Worm (Caenorhabditis elegans) whole organism, L1 larva: ENCODE results near the gene dnpp-1.

ENCODE experiments used
- C16A3.4 ChIP-seq: fragments of 150-350 bp; optimal IDR thresholded peaks from 2 replicates; lab custom pipeline; 2014; ENCODE audit warnings: missing biosample characterization, missing genetic modification characterization
- aly-2 ChIP-seq: fragments of 150-350 bp; optimal IDR thresholded peaks from 2 replicates; lab custom pipeline; 2014; ENCODE audit warnings: missing biosample characterization, missing genetic modification characterization
- ceh-8 ChIP-seq: fragments of 200-800 bp; sonication (Bioruptor generic); optimal IDR thresholded peaks from 2 replicates; lab custom pipeline; 2018; ENCODE audit warnings: mild to moderate bottlenecking, missing genetic modification characterization, moderate library complexity, missing compliant biosample characterization
- ceh-88 ChIP-seq: fragments of 200-800 bp; sonication (Bioruptor generic); IDR thresholded peaks from 2 replicates; pipeline ENCODE4 v1.3.6; 2022; ENCODE audit warnings: missing genetic modification characterization, missing compliant biosample characterization
- dpl-1 ChIP-seq, 3 experiments: fragments of 150-350 bp in 2 of 3; sonication (generic microtip) in 1 of 3; optimal IDR thresholded peaks; 2 replicates each; lab custom pipeline; 2014 to 2017; ENCODE audit warnings: missing biosample characterization in 3 of 3, missing genetic modification characterization in 3 of 3, missing genetic modification reagents in 3 of 3
- dsc-1 ChIP-seq: sonication (generic microtip); optimal IDR thresholded peaks from 2 replicates; lab custom pipeline; 2016; ENCODE audit warnings: mild to moderate bottlenecking, missing genetic modification characterization, missing compliant biosample characterization
- efl-1 ChIP-seq, 4 experiments: fragments of 150-350 bp; optimal IDR thresholded peaks in 3 of 4; peaks in 1 of 4; 1 replicate in 1 of 4; 2 replicates in 3 of 4; lab custom pipeline; 2014; ENCODE audit warnings: missing biosample characterization in 2 of 4, missing genetic modification characterization in 2 of 4, missing genetic modification reagents in 2 of 4
- egl-27 ChIP-seq, 2 experiments: fragments of 150-350 bp in 1 of 2; sonication (generic microtip); optimal IDR thresholded peaks; 3 replicates each; lab custom pipeline; 2017 to 2018; ENCODE audit warnings: missing biosample characterization in 2 of 2, missing genetic modification characterization in 2 of 2, missing genetic modification reagents in 2 of 2
- fkh-10 ChIP-seq: sonication (generic microtip); optimal IDR thresholded peaks from 2 replicates; lab custom pipeline; 2017; ENCODE audit warnings: missing biosample characterization, missing genetic modification reagents, missing genetic modification characterization
- fkh-8 ChIP-seq: sonication (generic microtip); optimal IDR thresholded peaks from 2 replicates; lab custom pipeline; 2016; ENCODE audit warnings: mild to moderate bottlenecking, missing genetic modification characterization, missing compliant biosample characterization
- hlh-17 ChIP-seq: fragments of 200-800 bp; sonication (Bioruptor generic); optimal IDR thresholded peaks from 2 replicates; lab custom pipeline; 2018; ENCODE audit warnings: missing genetic modification characterization, mild to moderate bottlenecking, missing compliant biosample characterization, moderate library complexity, borderline replicate concordance
- hpl-2 ChIP-seq: fragments of 150-350 bp; optimal IDR thresholded peaks from 2 replicates; lab custom pipeline; 2014; ENCODE audit warnings: missing biosample characterization, missing genetic modification reagents, missing genetic modification characterization
- irx-1 ChIP-seq: sonication (generic microtip); optimal IDR thresholded peaks from 2 replicates; lab custom pipeline; 2016; ENCODE audit warnings: missing genetic modification characterization, missing compliant biosample characterization
- jun-1 ChIP-seq: fragments of 150-350 bp; optimal IDR thresholded peaks from 2 replicates; lab custom pipeline; 2014; ENCODE audit warnings: missing biosample characterization, missing genetic modification reagents, missing genetic modification characterization
- lin-13 ChIP-seq: fragments of 150-350 bp; optimal IDR thresholded peaks from 2 replicates; lab custom pipeline; 2014; ENCODE audit warnings: missing biosample characterization, missing genetic modification reagents, missing genetic modification characterization
- lin-14 ChIP-seq: fragments of 200-800 bp; sonication (Bioruptor generic); optimal IDR thresholded peaks from 2 replicates; lab custom pipeline; 2018; ENCODE audit warnings: mild to moderate bottlenecking, missing genetic modification characterization, moderate library complexity, missing compliant biosample characterization
- lin-35 ChIP-seq, 2 experiments: fragments of 150-350 bp; optimal IDR thresholded peaks; 2 replicates each; lab custom pipeline; 2014; ENCODE audit warnings: missing biosample characterization in 2 of 2, missing genetic modification characterization in 2 of 2, missing genetic modification reagents in 2 of 2
- lir-3 ChIP-seq: sonication (generic microtip); optimal IDR thresholded peaks from 2 replicates; lab custom pipeline; 2016; ENCODE audit warnings: mild to moderate bottlenecking, missing genetic modification characterization, moderate library complexity, missing compliant biosample characterization; ENCODE audit not compliant: poor library complexity
- lsy-2 ChIP-seq, 2 experiments: fragments of 150-350 bp; optimal IDR thresholded peaks; 2 replicates each; lab custom pipeline; 2014; ENCODE audit warnings: missing biosample characterization in 2 of 2, missing genetic modification characterization in 2 of 2
- mab-9 ChIP-seq: fragments of 200-800 bp; sonication (Bioruptor generic); IDR thresholded peaks from 2 replicates; pipeline ENCODE4 v1.3.6; 2022; ENCODE audit warnings: missing genetic modification reagents, missing genetic modification characterization, missing compliant biosample characterization
- mdl-1 ChIP-seq, 2 experiments: fragments of 150-350 bp; optimal IDR thresholded peaks; 2 replicates each; lab custom pipeline; 2014 to 2017; ENCODE audit warnings: missing biosample characterization in 2 of 2, missing genetic modification characterization in 2 of 2, inconsistent platforms in 1 of 2
- mep-1 ChIP-seq: fragments of 150-350 bp; optimal IDR thresholded peaks from 2 replicates; lab custom pipeline; 2014; ENCODE audit warnings: missing biosample characterization, missing genetic modification characterization
- nhr-12 ChIP-seq: sonication (generic microtip); optimal IDR thresholded peaks from 2 replicates; lab custom pipeline; 2017; ENCODE audit warnings: missing biosample characterization, missing genetic modification characterization
- nhr-19 ChIP-seq: fragments of 200-800 bp; sonication (Bioruptor generic); conservative IDR thresholded peaks from 2 replicates; pipeline ENCODE4 v1.3.6; 2022; ENCODE audit warnings: missing genetic modification characterization, missing compliant biosample characterization
- nhr-20 ChIP-seq: sonication (generic microtip); optimal IDR thresholded peaks from 2 replicates; lab custom pipeline; 2016; ENCODE audit warnings: mild to moderate bottlenecking, missing genetic modification characterization, missing compliant biosample characterization
- nhr-28 ChIP-seq: fragments of 150-350 bp; optimal IDR thresholded peaks from 2 replicates; lab custom pipeline; 2014; ENCODE audit warnings: missing biosample characterization, missing genetic modification characterization
- nhr-47 ChIP-seq: sonication (generic microtip); optimal IDR thresholded peaks from 2 replicates; lab custom pipeline; 2016; ENCODE audit warnings: mild to moderate bottlenecking, missing genetic modification characterization, moderate library complexity, missing compliant biosample characterization
- nhr-71 ChIP-seq: sonication (generic microtip); optimal IDR thresholded peaks from 2 replicates; lab custom pipeline; 2016; ENCODE audit warnings: mild to moderate bottlenecking, missing genetic modification characterization, moderate library complexity, missing compliant biosample characterization
- nhr-77 ChIP-seq: fragments of 150-350 bp; optimal IDR thresholded peaks from 2 replicates; lab custom pipeline; 2014; ENCODE audit warnings: missing biosample characterization, missing genetic modification characterization
- nhr-90 ChIP-seq: sonication (generic microtip); optimal IDR thresholded peaks from 2 replicates; lab custom pipeline; 2016; ENCODE audit warnings: mild to moderate bottlenecking, missing genetic modification characterization, missing compliant biosample characterization; ENCODE audit not compliant: poor library complexity
- pag-3 ChIP-seq: sonication (generic microtip); optimal IDR thresholded peaks from 2 replicates; lab custom pipeline; 2017; ENCODE audit warnings: missing genetic modification characterization, mild to moderate bottlenecking, missing compliant biosample characterization, antibody characterized with exemption, borderline replicate concordance; ENCODE audit not compliant: insufficient read depth
- rnt-1 ChIP-seq: sonication (generic microtip); optimal IDR thresholded peaks from 2 replicates; lab custom pipeline; 2016; ENCODE audit warnings: mild to moderate bottlenecking, missing genetic modification characterization, moderate library complexity, missing compliant biosample characterization
- skn-1 ChIP-seq: fragments of 150-350 bp; optimal IDR thresholded peaks from 2 replicates; lab custom pipeline; 2014; ENCODE audit warnings: missing biosample characterization, missing genetic modification characterization
- snpc-4 ChIP-seq: fragments of 150-350 bp; optimal IDR thresholded peaks from 2 replicates; lab custom pipeline; 2014; ENCODE audit warnings: missing biosample characterization, missing genetic modification characterization
- snu-23 ChIP-seq: sonication (generic microtip); optimal IDR thresholded peaks from 2 replicates; lab custom pipeline; 2016; ENCODE audit warnings: missing genetic modification characterization, missing compliant biosample characterization
- sox-4 ChIP-seq: sonication (generic microtip); optimal IDR thresholded peaks from 2 replicates; lab custom pipeline; 2016; ENCODE audit warnings: missing genetic modification characterization, missing compliant biosample characterization
- sptf-1 ChIP-seq: fragments of 150-350 bp; optimal IDR thresholded peaks from 2 replicates; lab custom pipeline; 2014; ENCODE audit warnings: missing biosample characterization, missing genetic modification characterization
- sup-37 ChIP-seq: fragments of 200-800 bp; sonication (Bioruptor generic); optimal IDR thresholded peaks from 2 replicates; lab custom pipeline; 2018; ENCODE audit warnings: mild to moderate bottlenecking, missing genetic modification characterization, missing compliant biosample characterization
- swsn-7 ChIP-seq: sonication (generic microtip); optimal IDR thresholded peaks from 2 replicates; lab custom pipeline; 2016; ENCODE audit warnings: missing genetic modification characterization, missing compliant biosample characterization
- tbx-2 ChIP-seq: sonication (generic microtip); optimal IDR thresholded peaks from 2 replicates; lab custom pipeline; 2016; ENCODE audit warnings: missing genetic modification characterization, missing compliant biosample characterization
- tlp-1 ChIP-seq: fragments of 150-350 bp; optimal IDR thresholded peaks from 2 replicates; lab custom pipeline; 2014; ENCODE audit warnings: missing biosample characterization, missing genetic modification characterization
- unc-30 ChIP-seq: sonication (generic microtip); optimal IDR thresholded peaks from 2 replicates; lab custom pipeline; 2017; ENCODE audit warnings: missing biosample characterization, missing genetic modification characterization
- unc-86 ChIP-seq: sonication (generic microtip); optimal IDR thresholded peaks from 2 replicates; lab custom pipeline; 2016; ENCODE audit warnings: missing genetic modification characterization, missing compliant biosample characterization
- vab-15 ChIP-seq: sonication (generic microtip); optimal IDR thresholded peaks from 2 replicates; lab custom pipeline; 2017; ENCODE audit warnings: missing genotype, mild to moderate bottlenecking, missing genetic modification characterization, missing compliant biosample characterization
- zip-4 ChIP-seq: fragments of 200-800 bp; sonication (Bioruptor generic); optimal IDR thresholded peaks from 2 replicates; lab custom pipeline; 2018; ENCODE audit warnings: mild to moderate bottlenecking, missing genetic modification characterization, moderate library complexity, missing compliant biosample characterization
- ztf-4 ChIP-seq: fragments of 150-350 bp; optimal IDR thresholded peaks from 2 replicates; lab custom pipeline; 2014; ENCODE audit warnings: missing biosample characterization, missing genetic modification characterization

The dnpp-1 gene

ce11 chrIII:5845483-5845882 lies 18.1 kb downstream of the dnpp-1 start (continued):
- no peak for TF ChIP-seq zip-4
- TF ChIP-seq nhr-47 (tag; lab: Kevin White, UChicago) = peak; percentile 81
- TF ChIP-seq tbx-2 (tag; lab: Kevin White, UChicago) = peak; percentile 62
- peak; percentile 6 to 33 (median 17) for TF ChIP-seq dpl-1 (GFP tag; optimal IDR thresholded peaks at IDR 0.05; lab: Kevin White, UChicago)
- TF ChIP-seq hlh-17 = no peak
- TF ChIP-seq lin-14 (GFP tag; lab: Kevin White, UChicago) = peak; percentile 96
- TF ChIP-seq fkh-8 (tag; lab: Kevin White, UChicago) = peak; percentile 93
- TF ChIP-seq lir-3 = no peak
- TF ChIP-seq mab-9 (GFP tag; lab: Robert Waterston, UW) = 0 out of 2 replicates have a peak, but pooled peaks have one; percentile 49
- peak; percentile 4 for TF ChIP-seq jun-1 (tag; lab: Kevin White, UChicago)
- peak; percentile 18 for TF ChIP-seq C16A3.4 (tag; lab: Kevin White, UChicago)
- peak; percentile 72 for TF ChIP-seq dsc-1
- TF ChIP-seq mep-1 (tag; lab: Kevin White, UChicago) = peak; percentile 82
- TF ChIP-seq snu-23 = peak; percentile 75
- TF ChIP-seq mdl-1 (tag; optimal IDR thresholded peaks at IDR 0.05; lab: Kevin White, UChicago) = peak; percentile 66 to 80
- TF ChIP-seq nhr-28 (tag; lab: Kevin White, UChicago) = no peak
- TF ChIP-seq tlp-1 (tag; lab: Kevin White, UChicago) = no peak
- peak; percentile 96 for TF ChIP-seq fkh-10 (GFP tag; lab: Kevin White, UChicago)
- peak; percentile 34 for TF ChIP-seq sox-4 (tag; lab: Kevin White, UChicago)
- TF ChIP-seq efl-1 (optimal IDR thresholded peaks at IDR 0.05; lab: Kevin White, UChicago) = peak; percentile 54
- TF ChIP-seq efl-1 (GFP tag; optimal IDR thresholded peaks at IDR 0.05 in 1 of 2; lab: Kevin White, UChicago) = peak; percentile 33 to 74
- peak; percentile 12 for TF ChIP-seq ceh-8
- TF ChIP-seq lin-35 (GFP tag; optimal IDR thresholded peaks at IDR 0.05; lab: Kevin White, UChicago) = peak in 1 of 2 experiments; percentile 56
- TF ChIP-seq rnt-1 (tag; lab: Kevin White, UChicago) = peak; percentile 47
- no peak for TF ChIP-seq ztf-4 (tag; lab: Kevin White, UChicago)
- TF ChIP-seq unc-30 (tag; lab: Kevin White, UChicago) = no peak
- no peak for TF ChIP-seq nhr-90 (tag; lab: Kevin White, UChicago)
- peak; percentile 29 for TF ChIP-seq pag-3 (tag; lab: Kevin White, UChicago)
- peak; percentile 7 for TF ChIP-seq lin-13
- peak; percentile 82 for TF ChIP-seq unc-86 (tag; lab: Kevin White, UChicago)

DNA sequence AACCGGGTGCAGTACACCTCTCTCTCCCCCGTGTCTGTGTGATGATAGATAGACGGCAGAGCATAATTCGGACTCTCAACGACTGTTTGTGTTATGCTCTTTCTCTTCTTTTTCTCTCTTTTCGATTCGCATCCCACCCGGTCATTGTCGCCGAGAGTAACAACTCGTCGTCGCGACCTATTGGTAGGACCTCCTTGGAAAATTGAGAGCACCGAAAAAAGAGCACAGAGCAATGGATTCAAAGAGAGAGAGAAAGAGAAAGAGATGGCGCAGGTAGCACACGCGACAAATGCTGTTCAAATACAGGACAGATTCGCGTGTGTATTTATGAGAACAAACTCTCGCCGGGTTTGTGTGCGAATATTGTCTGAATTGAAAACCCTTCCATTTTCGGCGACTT lies 19.9 kb downstream of the dnpp-1 start:
- peak; percentile 40 for TF ChIP-seq mep-1 (tag; lab: Kevin White, UChicago)
- TF ChIP-seq mdl-1 (tag; optimal IDR thresholded peaks at IDR 0.05; lab: Kevin White, UChicago) = peak in 1 of 2 experiments; percentile 62
- TF ChIP-seq nhr-20 = peak; percentile 34
- no peak for TF ChIP-seq ceh-8
- peak; percentile 13 for TF ChIP-seq nhr-47 (tag; lab: Kevin White, UChicago)
- no peak for TF ChIP-seq snpc-4 (tag; lab: Kevin White, UChicago)
- TF ChIP-seq fkh-8 (tag; lab: Kevin White, UChicago) = peak; percentile 10
- peak; percentile 75 for TF ChIP-seq lin-14 (GFP tag; lab: Kevin White, UChicago)
- no peak for TF ChIP-seq nhr-12 (tag; lab: Kevin White, UChicago)
- no peak for TF ChIP-seq sptf-1 (tag; lab: Kevin White, UChicago)
- peak in 1 of 2 experiments; percentile 4 for TF ChIP-seq efl-1 (optimal IDR thresholded peaks at IDR 0.05; lab: Kevin White, UChicago)
- TF ChIP-seq efl-1 (GFP tag; optimal IDR thresholded peaks at IDR 0.05 in 1 of 2; lab: Kevin White, UChicago) = peak in 1 of 2 experiments; percentile 94
- no peak for TF ChIP-seq mab-9 (GFP tag; lab: Robert Waterston, UW)
- no peak for TF ChIP-seq swsn-7
- peak; percentile 11 for TF ChIP-seq nhr-77 (tag; lab: Kevin White, UChicago)
- peak; percentile 55 for TF ChIP-seq tbx-2 (tag; lab: Kevin White, UChicago)
- TF ChIP-seq aly-2 (tag; lab: Kevin White, UChicago) = no peak
- TF ChIP-seq nhr-19 (GFP tag; lab: Robert Waterston, UW) = 0 out of 2 replicates have a peak, but pooled peaks have one; percentile 2
- no peak for TF ChIP-seq sup-37 (GFP tag; lab: Kevin White, UChicago)
- TF ChIP-seq irx-1 (tag; lab: Kevin White, UChicago) = no peak
- no peak for TF ChIP-seq hpl-2 (GFP tag; lab: Kevin White, UChicago)
- no peak for TF ChIP-seq egl-27 (tag; optimal IDR thresholded peaks at IDR 0.05; lab: Kevin White, UChicago)
- TF ChIP-seq pag-3 (tag; lab: Kevin White, UChicago) = no peak
- TF ChIP-seq nhr-71 (tag; lab: Kevin White, UChicago) = peak; percentile 70
- TF ChIP-seq sox-4 (tag; lab: Kevin White, UChicago) = no peak
- TF ChIP-seq vab-15 (tag; lab: Kevin White, UChicago) = no peak
- no peak for TF ChIP-seq lin-13
- peak in 1 of 2 experiments; percentile 31 for TF ChIP-seq lsy-2 (tag; optimal IDR thresholded peaks at IDR 0.05; lab: Kevin White, UChicago)
- peak; percentile 19 for TF ChIP-seq skn-1 (tag; lab: Kevin White, UChicago)
- TF ChIP-seq fkh-10 (GFP tag; lab: Kevin White, UChicago) = no peak
- no peak for TF ChIP-seq ceh-88 (GFP tag; lab: Robert Waterston, UW)
- peak; percentile 18 for TF ChIP-seq rnt-1 (tag; lab: Kevin White, UChicago)
